Worm (Caenorhabditis elegans) whole organism, L1 larva: ENCODE measurements around the gene clec-6.

Experiments
- blmp-1 ChIP-seq: fragments of 150-350 bp; optimal IDR thresholded peaks from 2 replicates; lab custom pipeline; 2014; ENCODE audit warnings: missing biosample characterization, missing genetic modification characterization
- fkh-4 ChIP-seq: sonication (generic microtip); optimal IDR thresholded peaks from 2 replicates; lab custom pipeline; 2016; ENCODE audit warnings: missing compliant biosample characterization, missing genetic modification characterization, borderline replicate concordance
- lin-15B ChIP-seq: fragments of 150-350 bp; sonication (generic microtip); optimal IDR thresholded peaks from 3 replicates; lab custom pipeline; 2014; ENCODE audit warnings: missing biosample characterization, missing genetic modification characterization
- ztf-11 ChIP-seq, 2 experiments: sonication (generic microtip); optimal IDR thresholded peaks; 2 replicates each; lab custom pipeline; 2016 to 2017; ENCODE audit warnings: missing genetic modification characterization in 2 of 2, missing biosample characterization in 1 of 2, missing compliant biosample characterization in 1 of 2

- TF ChIP-seq ztf-11 (tag; optimal IDR thresholded peaks at IDR 0.05; lab: Kevin White, UChicago) (no peak), fkh-4 (no peak), lin-15B (tag; lab: Kevin White, UChicago) (no peak), blmp-1 (no peak)
These were observed 37.1 kb downstream of the clec-6 start, which contains the start of gene F26A1.1 for ce11 chrIII:4850139-4850538.
